Worm (Caenorhabditis elegans) whole organism, L2 larva: ENCODE data around the gene grk-1.

ENCODE experiments used
- F13H6.1 ChIP-seq: sonication (generic microtip); optimal IDR thresholded peaks from 2 replicates; lab custom pipeline; 2016; ENCODE audit warnings: missing genetic modification characterization, missing compliant biosample characterization
- ZK546.5 ChIP-seq: sonication (generic microtip); optimal IDR thresholded peaks from 2 replicates; lab custom pipeline; 2017; ENCODE audit warnings: missing biosample characterization, missing genetic modification characterization
- alr-1 ChIP-seq: fragments of 150-350 bp; optimal IDR thresholded peaks from 2 replicates; lab custom pipeline; 2014; ENCODE audit warnings: missing biosample characterization, missing genetic modification characterization
- ama-1 ChIP-seq: fragments of 150-350 bp; optimal IDR thresholded peaks from 2 replicates; lab custom pipeline; 2018; ENCODE audit warnings: inconsistent platforms
- elt-3 ChIP-seq: sonication (generic microtip); optimal IDR thresholded peaks from 2 replicates; lab custom pipeline; 2017; ENCODE audit warnings: missing biosample characterization, missing genetic modification characterization
- nhr-21 ChIP-seq: fragments of 150-350 bp; optimal IDR thresholded peaks from 2 replicates; lab custom pipeline; 2014; ENCODE audit warnings: missing biosample characterization, missing genetic modification characterization
- nhr-237 ChIP-seq: fragments of 150-350 bp; optimal IDR thresholded peaks from 2 replicates; lab custom pipeline; 2014; ENCODE audit warnings: missing biosample characterization, missing genetic modification characterization
- nhr-6 ChIP-seq: fragments of 150-350 bp; optimal IDR thresholded peaks from 2 replicates; lab custom pipeline; 2014; ENCODE audit warnings: missing biosample characterization, missing genetic modification characterization
- peb-1 ChIP-seq: fragments of 150-350 bp; optimal IDR thresholded peaks from 2 replicates; lab custom pipeline; 2014; ENCODE audit warnings: missing biosample characterization, missing genetic modification characterization
- unc-62 ChIP-seq: fragments of 150-350 bp; optimal IDR thresholded peaks from 2 replicates; lab custom pipeline; 2014; ENCODE audit warnings: missing biosample characterization, missing genetic modification reagents, missing genetic modification characterization
- zag-1 ChIP-seq: fragments of 150-350 bp; optimal IDR thresholded peaks from 2 replicates; lab custom pipeline; 2014; ENCODE audit warnings: missing biosample characterization, missing genetic modification characterization
- ztf-11 ChIP-seq: sonication (generic microtip); optimal IDR thresholded peaks from 2 replicates; lab custom pipeline; 2017; ENCODE audit warnings: missing biosample characterization, missing genetic modification characterization

The grk-1 gene

DNA sequence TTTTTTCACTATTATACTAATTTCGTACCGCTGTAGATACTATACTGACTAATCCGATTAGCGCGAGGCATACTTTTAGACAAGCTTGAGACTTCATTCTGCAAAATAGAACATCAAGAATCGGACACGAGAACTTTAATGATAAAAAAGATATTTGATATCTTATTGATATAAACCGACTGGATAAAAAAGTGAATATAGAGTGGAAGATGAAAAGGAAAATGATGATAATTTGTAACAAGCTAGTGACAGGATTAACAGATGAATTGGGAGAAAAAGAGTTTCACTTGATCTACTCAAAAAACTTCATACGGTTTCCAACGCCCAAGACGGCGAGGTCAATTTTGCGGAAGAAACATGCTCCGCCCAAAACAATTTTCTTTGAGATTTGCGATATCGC, 50.0 kb downstream of the grk-1 start, which contains the start of gene nas-37:
TSS of gene nas-37 (minus strand) at position 101 of the 400 bp plus-strand sequence.
- TF ChIP-seq nhr-6 (tag; lab: Kevin White, UChicago) (no peak), elt-3 (tag; lab: Kevin White, UChicago) (no peak)

DNA sequence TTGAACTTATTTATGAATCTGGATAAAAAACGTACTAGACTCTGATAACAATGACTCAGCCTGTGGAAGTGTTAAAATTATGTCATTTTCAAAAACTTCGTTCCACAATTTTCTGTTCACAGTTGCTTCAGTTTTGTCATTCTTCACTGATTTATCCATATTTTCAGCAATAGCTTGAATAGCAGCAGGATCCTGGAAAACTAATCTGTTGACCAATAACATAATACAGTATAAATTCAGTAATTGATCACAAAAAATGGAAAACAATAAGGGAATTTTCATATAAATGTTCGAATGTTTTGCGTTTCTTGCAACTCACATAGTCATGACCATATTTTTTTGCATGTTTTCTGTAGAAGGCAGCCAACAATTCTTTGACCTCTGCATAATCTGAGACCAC, 50.5 kb downstream of the grk-1 start:
- TF ChIP-seq F13H6.1 (tag; lab: Kevin White, UChicago), result no peak
- no peak for TF ChIP-seq zag-1 (tag; lab: Kevin White, UChicago)
- TF ChIP-seq ama-1, result no peak
- TF ChIP-seq elt-3 (tag; lab: Kevin White, UChicago), result no peak
- TF ChIP-seq ztf-11 (tag; lab: Kevin White, UChicago), result no peak

DNA sequence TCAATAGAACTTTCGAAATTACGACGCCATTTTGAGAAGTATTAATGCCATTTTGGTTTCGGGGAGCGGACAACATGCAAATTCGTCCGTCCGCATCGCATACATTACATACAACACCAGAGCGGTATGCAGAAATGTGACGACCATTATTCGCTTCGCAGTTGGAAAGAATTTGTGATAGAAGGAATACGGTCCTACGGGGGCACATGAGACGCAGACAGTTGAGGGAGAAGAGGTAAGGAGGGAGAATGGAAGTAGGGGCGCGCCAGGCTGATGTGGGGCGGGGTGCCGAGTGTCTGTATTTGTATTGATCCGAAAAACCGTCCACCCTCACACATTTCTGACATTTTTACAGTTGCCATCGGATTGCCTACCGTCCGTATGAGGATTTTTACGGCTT, 57.6 kb downstream of the grk-1 start:
- TF ChIP-seq nhr-21 (tag; lab: Kevin White, UChicago) (no peak), alr-1 (tag; lab: Kevin White, UChicago) (no peak), nhr-237 (tag; lab: Kevin White, UChicago) (no peak), F13H6.1 (tag; lab: Kevin White, UChicago) (no peak), unc-62 (no peak), ZK546.5 (tag; lab: Kevin White, UChicago) (no peak), peb-1 (tag; lab: Kevin White, UChicago) (no peak)
- TF ChIP-seq, all 48 proteins: peak for 0
